Fruit fly (Drosophila melanogaster) whole organism, larva: ENCODE measurements around the gene CG13043.

Experiments used
- noc ChIP-seq: fragments of 200-800 bp; sonication (Bioruptor generic); optimal IDR thresholded peaks from 3 replicates; lab custom pipeline; 2019; ENCODE audit warnings: missing biosample characterization, mild to moderate bottlenecking, missing genetic modification characterization, moderate library complexity

CG13043 gene

DNA sequence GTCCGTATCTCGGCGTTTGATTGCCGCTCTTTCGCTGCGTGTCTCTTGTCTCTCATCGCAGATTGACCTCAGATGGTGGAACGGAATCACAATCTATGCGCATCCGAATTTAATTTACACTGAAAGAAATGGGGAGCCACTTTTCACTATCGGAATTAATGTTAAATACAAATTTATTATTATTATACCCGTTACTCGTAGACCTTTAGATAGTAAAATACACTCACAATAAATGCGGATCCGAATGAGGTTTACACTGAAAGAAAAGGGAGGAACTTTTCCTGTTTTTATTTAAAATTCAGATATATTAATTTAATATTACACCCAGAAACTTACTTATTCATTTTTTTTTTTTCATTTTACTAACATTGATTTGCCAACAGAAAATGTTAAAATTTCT, 16.6 kb downstream of the CG13043 start:
- TF ChIP-seq noc (tag; lab: Kevin White, UChicago): no peak

DNA sequence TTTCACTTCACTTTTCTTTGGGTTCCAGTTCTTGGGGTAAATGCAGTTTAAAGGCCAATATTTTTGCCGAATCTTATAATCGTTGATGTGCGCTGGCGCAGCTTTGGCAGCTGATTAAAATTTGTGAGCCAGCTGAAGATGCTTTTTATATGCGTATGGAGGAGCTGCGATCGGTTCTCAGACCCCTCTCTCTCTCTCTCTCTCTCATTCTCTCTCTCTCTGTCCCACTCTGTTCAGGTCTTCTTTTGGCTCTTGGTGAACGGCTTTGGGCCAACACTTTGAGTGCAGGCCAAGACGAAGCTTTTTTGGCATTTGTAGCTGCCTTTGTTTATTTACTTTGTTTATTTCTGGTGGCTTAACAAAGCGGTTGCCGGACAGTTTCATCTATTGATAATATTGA, 17.3 kb downstream of the CG13043 start, which contains the start of gene CG13046:
Gene CG13046 (minus strand): TSS at position 101 of the 400 bp plus-strand sequence.
- no peak for TF ChIP-seq noc (tag; lab: Kevin White, UChicago)

DNA sequence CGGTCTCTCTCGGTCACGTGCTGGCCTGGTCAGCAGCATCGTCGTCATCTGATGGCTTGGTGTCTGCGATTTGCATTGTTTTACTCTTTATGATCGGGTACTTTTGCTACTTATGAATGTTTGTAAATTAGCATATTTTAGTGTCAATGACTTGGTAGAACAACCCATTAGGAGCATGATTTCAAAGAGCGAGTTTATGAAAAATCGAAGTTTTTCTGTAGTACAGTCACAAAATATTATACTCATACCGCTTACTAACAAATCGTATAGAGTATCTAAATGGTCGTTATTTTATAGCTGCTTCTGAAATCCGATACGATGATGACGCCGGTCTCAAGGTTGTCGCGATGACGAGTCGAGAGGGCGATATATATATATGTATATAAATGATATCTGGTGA, 19.4 kb downstream of the CG13043 start:
- no peak for TF ChIP-seq noc (tag; lab: Kevin White, UChicago)

DNA sequence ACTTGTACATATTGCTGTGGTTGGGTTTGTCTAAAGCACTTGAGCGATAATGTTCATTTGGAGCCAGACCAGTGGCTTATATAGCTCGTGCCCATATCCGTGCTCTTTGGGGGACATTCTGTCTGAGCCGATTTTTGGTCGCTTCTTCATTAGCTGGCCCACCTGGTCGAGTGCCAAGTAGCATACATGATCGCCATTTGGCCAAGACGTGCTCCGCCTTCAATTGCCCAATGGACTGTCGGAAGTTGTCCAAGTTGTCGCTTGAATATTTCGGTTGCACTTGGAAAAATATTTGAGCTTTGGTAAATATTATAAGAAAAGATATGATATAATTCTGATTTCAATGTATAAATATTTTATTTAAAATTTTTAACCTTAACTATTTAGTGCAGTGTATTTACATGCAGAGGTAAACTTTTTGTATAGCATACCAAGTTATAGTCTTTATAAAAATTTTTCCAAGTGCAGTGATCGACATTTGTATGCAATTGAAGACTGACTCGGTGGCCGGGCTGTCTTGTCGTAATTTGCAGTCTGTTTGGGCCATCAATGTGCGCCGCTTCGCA, 20.2 kb downstream of the CG13043 start, which contains the start of gene CG13047:
Gene CG13047 (minus strand): TSS at position 51 of the 566 bp plus-strand sequence.
- TF ChIP-seq noc (tag; lab: Kevin White, UChicago): no peak

DNA sequence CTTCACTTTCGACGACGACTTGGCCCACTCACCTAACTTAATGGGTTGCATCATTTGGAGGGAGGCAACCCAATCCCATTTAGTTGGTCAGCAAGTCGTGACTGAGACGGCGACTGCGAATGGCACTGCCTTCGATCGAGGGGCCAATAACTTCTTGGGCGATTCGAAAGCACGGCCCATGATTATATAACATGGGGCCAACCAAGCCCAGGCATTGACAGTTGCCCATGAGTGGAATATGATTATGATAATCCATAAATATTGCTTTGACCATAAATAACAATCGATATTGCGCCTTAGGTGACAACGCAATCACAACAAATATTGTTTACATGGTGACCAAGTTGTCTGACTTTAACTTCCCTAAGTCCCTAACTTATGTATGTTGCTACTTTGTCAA, 21.8 kb downstream of the CG13043 start, which contains the start of gene CG13048:
Gene CG13048 (minus strand): TSS at position 101 of the 400 bp plus-strand sequence.
- TF ChIP-seq noc (tag; lab: Kevin White, UChicago): no peak

DNA sequence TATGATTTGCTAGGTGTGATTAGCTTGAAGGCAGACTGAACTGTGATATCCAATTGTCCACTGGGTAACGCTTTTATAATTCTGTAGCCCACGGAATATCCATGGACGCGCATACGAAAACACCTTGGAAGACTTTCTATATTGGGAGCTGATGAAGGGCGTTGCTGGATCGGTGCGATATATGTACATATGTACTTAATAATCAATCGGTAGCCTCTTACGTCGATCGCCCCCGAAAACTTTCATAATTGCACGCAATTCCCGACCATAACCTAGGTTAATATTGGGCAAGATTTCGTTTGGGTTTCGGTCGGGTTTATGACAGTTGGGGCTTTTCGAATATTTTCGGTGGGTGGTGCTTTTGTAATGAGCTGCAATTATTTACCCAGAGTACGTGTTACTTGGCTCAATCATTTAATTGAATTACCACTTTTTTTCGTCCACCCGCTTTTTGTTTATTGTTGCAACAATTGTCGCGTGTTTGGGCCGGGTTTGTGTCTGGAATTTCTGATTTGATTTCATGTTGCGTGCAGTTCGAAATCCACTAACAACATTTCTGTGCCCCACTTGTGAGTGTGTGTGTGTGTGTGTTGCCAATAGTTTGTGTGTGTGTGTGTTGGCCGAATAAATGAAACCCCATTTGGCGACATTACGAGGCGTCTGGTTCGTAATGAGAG, 23.7 kb downstream of the CG13043 start, which contains the start of gene CG13049:
Gene CG13049 (minus strand): TSS at position 51 of the 677 bp plus-strand sequence.
- TF ChIP-seq noc (tag; lab: Kevin White, UChicago): no peak

DNA sequence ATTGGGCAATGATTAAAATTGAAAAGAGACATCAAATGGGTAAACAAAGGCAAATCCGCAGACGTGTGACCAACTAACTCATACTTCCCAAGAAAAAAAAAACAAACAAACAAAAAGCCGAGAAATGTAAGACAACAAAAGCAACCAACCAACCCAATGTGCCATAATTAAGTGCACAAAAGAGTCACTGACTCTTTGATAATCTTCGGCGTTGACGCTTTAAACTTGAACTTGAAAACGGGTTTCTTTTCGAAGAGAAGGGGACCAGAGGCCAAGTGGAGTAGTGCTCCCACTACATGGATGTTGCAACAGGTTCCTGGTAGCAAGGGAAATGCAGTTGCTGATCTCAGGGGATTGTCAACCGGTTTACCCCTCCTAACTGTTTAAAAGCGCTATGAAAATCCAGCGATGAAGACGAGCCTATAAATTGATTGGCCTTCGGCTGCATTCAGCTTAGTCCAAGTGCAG, 25.6 kb downstream of the CG13043 start, which contains the start of gene CG13064:
Gene CG13064 (plus strand): TSS at position 418 of the 468 bp plus-strand sequence.
- no peak for TF ChIP-seq noc (tag; lab: Kevin White, UChicago)

DNA sequence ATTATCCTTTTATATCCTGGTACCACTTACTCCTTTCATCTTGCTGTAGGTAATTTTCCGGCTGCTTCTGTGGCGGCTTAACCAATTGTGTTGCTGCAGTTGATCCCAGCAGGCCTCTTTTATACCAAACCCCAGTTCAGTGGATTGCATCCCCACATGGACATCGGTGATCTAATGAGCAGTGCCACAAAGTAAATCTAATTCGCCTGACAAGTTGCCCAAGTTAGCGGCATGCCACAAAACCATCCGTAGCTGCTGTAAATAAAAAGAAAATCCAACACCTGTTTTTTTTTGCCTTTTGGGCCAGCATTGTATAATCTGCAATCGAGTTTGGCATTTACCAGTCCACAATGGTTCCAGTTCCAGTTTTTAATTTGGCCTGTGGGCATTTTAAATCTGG, 26.5 kb downstream of the CG13043 start, which contains the start of gene CG13050:
Gene CG13050 (minus strand): TSS at position 101 of the 400 bp plus-strand sequence.
- TF ChIP-seq noc (tag; lab: Kevin White, UChicago): no peak

DNA sequence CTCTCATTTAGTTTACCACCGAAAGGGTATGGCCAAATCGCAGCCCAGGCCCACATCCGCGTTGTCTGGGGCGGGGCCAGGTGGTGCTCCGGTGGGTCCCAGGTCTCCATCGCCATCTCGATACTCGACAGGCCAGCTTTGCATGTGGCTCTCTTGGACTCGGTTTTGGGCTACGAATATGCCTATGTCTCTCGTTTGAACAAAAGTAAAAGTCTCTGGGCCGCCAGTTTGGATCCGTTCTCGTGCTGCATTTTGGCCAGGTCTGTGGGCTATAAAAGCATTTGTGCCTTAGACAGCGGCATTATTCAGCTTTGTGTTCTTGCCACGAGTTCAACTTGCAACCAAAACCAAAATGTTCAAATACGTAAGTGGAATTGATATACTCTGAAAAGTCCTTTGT, 28.5 kb downstream of the CG13043 start, which contains the start of gene CG13065:
Gene CG13065 (plus strand): TSS at position 301 of the 400 bp plus-strand sequence.
- TF ChIP-seq noc (tag; lab: Kevin White, UChicago): no peak

DNA sequence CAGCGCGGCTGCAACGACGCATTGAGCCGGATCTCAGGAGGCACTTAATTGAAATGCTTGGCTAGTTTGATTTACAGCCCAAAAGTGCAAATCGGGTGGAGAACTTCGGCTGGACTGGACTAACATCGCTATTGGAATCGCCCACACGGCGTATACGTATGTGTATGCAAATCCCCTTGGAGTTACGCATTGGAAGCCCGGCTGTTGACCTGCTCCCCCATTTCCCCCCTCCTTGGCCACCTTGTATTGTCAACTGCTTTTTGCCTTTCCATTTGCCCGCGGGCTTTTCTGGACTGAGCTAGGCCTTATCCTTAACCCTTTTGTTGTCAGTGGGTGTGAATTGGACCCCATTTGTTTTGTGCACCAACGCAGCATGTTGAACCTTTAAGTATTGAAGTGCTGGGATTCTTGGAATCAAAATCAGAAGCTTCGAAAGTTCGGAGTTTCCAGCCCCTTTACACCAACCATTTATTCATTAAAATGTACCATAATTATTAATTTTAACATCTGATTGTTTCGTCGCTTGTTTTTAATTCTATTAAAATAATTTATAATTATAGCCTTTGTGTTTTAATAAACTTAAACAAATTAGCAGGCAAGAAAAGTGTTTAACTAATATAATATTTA, 30.2 kb downstream of the CG13043 start:
- no peak for TF ChIP-seq noc (tag; lab: Kevin White, UChicago)

DNA sequence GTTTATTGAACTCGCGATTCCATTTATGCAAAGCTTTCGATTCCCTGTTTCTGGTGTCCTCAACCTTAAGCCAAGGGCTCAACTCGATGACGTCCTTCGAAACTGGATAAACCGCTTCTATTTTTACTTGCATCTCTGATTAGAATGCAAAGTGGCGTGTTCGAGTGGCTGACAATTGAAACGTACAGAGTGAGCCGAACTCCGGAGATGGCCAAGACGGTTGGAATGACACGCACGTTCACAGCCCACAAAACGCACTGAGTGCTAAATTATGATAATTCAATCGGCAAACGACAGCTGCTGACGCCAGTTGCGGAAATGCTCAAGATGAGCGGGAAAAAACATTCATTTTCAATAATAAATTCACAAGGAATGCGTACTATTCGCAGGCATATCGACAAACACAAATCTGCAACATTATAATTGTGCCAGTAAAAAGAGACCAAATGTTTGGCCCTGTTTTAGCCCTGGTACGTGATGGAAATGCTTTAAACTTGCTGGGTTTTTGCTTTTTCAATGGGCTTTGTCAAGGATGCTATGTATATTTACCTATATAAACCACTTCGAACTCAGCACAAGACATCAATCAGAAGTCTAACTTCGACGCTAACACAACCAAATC, 33.2 kb downstream of the CG13043 start, which contains the start of gene CG13066:
Gene CG13066 (plus strand): TSS at position 572 of the 622 bp plus-strand sequence.
- TF ChIP-seq noc (tag; lab: Kevin White, UChicago): no peak

DNA sequence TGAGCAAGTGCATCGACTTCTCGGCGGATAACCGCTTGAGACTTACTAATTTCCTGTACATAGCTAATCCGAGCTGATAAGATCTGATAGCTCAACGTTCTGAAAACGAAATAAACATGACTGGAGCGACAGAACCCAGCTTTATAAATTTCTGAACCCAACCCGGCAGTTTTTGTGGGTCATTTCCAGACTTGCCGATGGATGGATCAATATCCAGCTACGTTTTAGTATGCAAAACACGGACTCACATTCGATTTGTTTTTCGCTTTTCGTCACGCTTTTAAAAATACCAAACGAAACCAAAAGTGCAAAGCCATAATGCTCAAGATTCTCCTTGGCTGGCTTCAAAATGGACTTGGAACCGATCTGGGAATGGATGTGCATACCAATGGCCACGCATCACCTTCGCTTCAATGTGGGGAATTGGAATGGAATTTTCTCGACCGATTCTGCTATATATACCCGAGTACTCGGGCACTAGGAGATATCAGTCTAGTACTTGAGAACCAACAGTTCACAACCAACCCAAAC, 34.8 kb downstream of the CG13043 start, which contains the start of the genes CG34248 and CG13067:
Gene CG34248 (minus strand): TSS at position 101 of the 531 bp plus-strand sequence.
Gene CG13067 (plus strand): TSS at position 481 of the 531 bp plus-strand sequence.
- no peak for TF ChIP-seq noc (tag; lab: Kevin White, UChicago)

DNA sequence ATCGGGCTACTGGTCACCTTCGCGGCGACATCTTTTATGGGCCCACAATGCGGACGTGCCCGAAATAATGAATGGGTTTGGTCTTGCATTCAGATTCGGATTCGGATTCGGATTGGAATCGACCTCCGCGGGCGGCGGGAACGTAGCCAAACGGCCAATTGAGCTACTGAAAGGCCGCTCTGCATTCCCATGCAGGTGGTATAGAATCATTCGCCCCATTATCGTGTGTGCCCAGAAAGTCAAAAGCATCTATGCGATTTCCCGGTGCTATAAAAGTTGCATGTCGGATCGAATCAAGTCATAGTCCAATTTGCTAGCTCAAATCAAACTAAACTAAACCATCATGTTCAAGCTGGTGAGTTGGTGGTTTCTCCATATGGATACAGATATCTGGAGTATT, 36.6 kb downstream of the CG13043 start, which contains the start of gene CG13068:
Gene CG13068 (plus strand): TSS at position 301 of the 400 bp plus-strand sequence.
- TF ChIP-seq noc (tag; lab: Kevin White, UChicago): no peak

DNA sequence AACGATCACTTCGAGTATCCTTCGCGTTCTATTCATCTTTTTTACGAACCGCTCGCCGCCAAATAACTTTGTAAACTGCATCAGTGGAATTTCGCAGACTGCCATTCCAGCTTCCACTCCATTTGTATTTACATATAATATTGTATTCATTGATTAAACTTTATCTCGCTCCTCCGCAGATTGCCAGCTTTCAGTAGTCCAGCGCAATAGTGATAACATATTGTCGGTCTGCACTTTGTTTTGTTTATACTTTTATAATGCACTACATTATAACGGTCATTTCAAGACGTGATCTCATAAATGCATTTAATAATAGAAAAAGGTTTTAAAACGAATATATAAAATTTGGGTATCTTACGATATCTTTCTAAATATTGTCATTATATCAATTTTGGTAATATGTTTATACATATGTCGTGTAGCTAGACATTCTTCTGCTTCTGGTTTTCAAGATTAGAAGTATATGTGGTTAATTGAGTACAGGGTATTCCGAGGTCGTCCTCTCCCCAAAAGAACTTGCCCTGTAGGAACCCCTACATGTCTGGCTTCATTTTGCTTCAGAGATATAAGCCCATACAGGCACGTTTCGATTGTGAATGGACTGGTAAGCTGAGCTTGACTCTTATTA, 37.5 kb downstream of the CG13043 start, which contains the start of gene CG4950:
Gene CG4950 (minus strand): TSS at position 51 of the 628 bp plus-strand sequence.
- no peak for TF ChIP-seq noc (tag; lab: Kevin White, UChicago)
